Worm (Caenorhabditis elegans) whole organism, mixed stage, embryonic: ENCODE data around the gene nhx-5.

Experiments
- mab-5 ChIP-seq: fragments of 150-350 bp; optimal IDR thresholded peaks from 2 replicates; lab custom pipeline; 2014; ENCODE audit warnings: missing biosample characterization, missing genetic modification characterization
- mls-2 ChIP-seq: sonication (generic microtip); optimal IDR thresholded peaks from 2 replicates; lab custom pipeline; 2016; ENCODE audit warnings: mild to moderate bottlenecking, missing genetic modification characterization, moderate library complexity, missing compliant biosample characterization

- TF ChIP-seq mls-2 (tag; lab: Kevin White, UChicago) (no peak), mab-5 (tag; lab: Kevin White, UChicago) (no peak)
Measured at ce11 chrX:10616041-10616440, 39.3 kb downstream of the nhx-5 start.
